Fruit fly (Drosophila melanogaster): ENCODE results near the gene CG9386.
A peak's percentile ranks its signal among the peaks of the same experiment; 100 is the strongest.

The CG9386 gene

dm6 chr3R:9563240-9563992 lies 8.2 kb upstream of the CG9386 start, which contains the start of the genes CG9393 and Vps45 (continued):
- TF ChIP-seq CG4617 (GFP tag; optimal IDR thresholded peaks at IDR 0.05; ENCODE audit: borderline replicate concordance): peak; percentile 75
- TF ChIP-seq HmgZ (tag; optimal IDR thresholded peaks at IDR 0.05): peak; percentile 75
- TF ChIP-seq CG17328 (GFP tag; IDR thresholded peaks at IDR 0.05): 0 out of 2 replicates have a peak, but pooled peaks have one; percentile 35
- TF ChIP-seq CG7372 (GFP tag; IDR thresholded peaks at IDR 0.05): peak; percentile 40; the same call in 1 of the 2 replicates
- peak; percentile 93 for TF ChIP-seq inv (GFP tag; IDR thresholded peaks at IDR 0.05; ENCODE audit: partially characterized antibody)
- peak; percentile 95 for TF ChIP-seq CG2116 (GFP tag; optimal IDR thresholded peaks at IDR 0.05)
- TF ChIP-seq Blimp-1 (GFP tag; optimal IDR thresholded peaks at IDR 0.05): no peak
- TF ChIP-seq CTCF (GFP tag; optimal IDR thresholded peaks at IDR 0.05): peak; percentile 22
- peak; percentile 79 for TF ChIP-seq CG17361 (GFP tag; IDR thresholded peaks at IDR 0.05)
- TF ChIP-seq tap (tag; optimal IDR thresholded peaks at IDR 0.05): no peak
- TF ChIP-seq ara (GFP tag; IDR thresholded peaks at IDR 0.05): peak; percentile 37
- peak; percentile 53 for TF ChIP-seq CG18262 (tag; optimal IDR thresholded peaks at IDR 0.05)
- peak; percentile 64 for TF ChIP-seq Nf-YC (tag; optimal IDR thresholded peaks at IDR 0.05)
- peak; percentile 25 for TF ChIP-seq tx (GFP tag; optimal IDR thresholded peaks at IDR 0.05)
- peak; percentile 37 for TF ChIP-seq CG10462 (GFP tag; optimal IDR thresholded peaks at IDR 0.05)
- TF ChIP-seq CG3995 (GFP tag; optimal IDR thresholded peaks at IDR 0.05): peak; percentile 92
- 0 out of 3 replicates have a peak, but pooled peaks have one; percentile 16 for TF ChIP-seq dysf (GFP tag; IDR thresholded peaks at IDR 0.05)
- peak; percentile 41 for TF ChIP-seq CG17359 (tag; optimal IDR thresholded peaks at IDR 0.05)
- no peak for TF ChIP-seq so (GFP tag; IDR thresholded peaks at IDR 0.05)
- peak in 1 of 3 experiments; percentile 56 for TF ChIP-seq lola (GFP tag; optimal IDR thresholded peaks at IDR 0.05)
- TF ChIP-seq CG8359 (GFP tag; optimal IDR thresholded peaks at IDR 0.05; ENCODE audit: borderline replicate concordance): no peak
- peak; percentile 81 for TF ChIP-seq zen2 (GFP tag; IDR thresholded peaks at IDR 0.05; ENCODE audit: partially characterized antibody)
- peak; percentile 89; the same call in 3 of the 4 replicates for TF ChIP-seq chinmo (GFP tag; IDR thresholded peaks at IDR 0.05; ENCODE audit: partially characterized antibody)
- TF ChIP-seq CG11093 (GFP tag; IDR thresholded peaks at IDR 0.05): no peak
- no peak for TF ChIP-seq CG14965 (GFP tag; optimal IDR thresholded peaks at IDR 0.05; ENCODE audit: borderline replicate concordance)
- peak; percentile 16 for TF ChIP-seq trh (GFP tag; optimal IDR thresholded peaks at IDR 0.05)
- no peak for TF ChIP-seq jing (GFP tag; optimal IDR thresholded peaks at IDR 0.05)
- TF ChIP-seq CG2120 (GFP tag; optimal IDR thresholded peaks at IDR 0.05): peak; percentile 88
- peak; percentile 91 for TF ChIP-seq Dref (GFP tag; IDR thresholded peaks at IDR 0.05)
- TF ChIP-seq CG18476 (GFP tag; optimal IDR thresholded peaks at IDR 0.05): peak; percentile 52
- TF ChIP-seq HLH54F (GFP tag; optimal IDR thresholded peaks at IDR 0.05): peak; percentile 78
- no peak for TF ChIP-seq CG17612 (GFP tag; IDR thresholded peaks at IDR 0.05)
- TF ChIP-seq cas (GFP tag; IDR thresholded peaks at IDR 0.05): 0 out of 2 replicates have a peak, but pooled peaks have one; percentile 36
- TF ChIP-seq prd (optimal IDR thresholded peaks at IDR 0.05): no peak
- TF ChIP-seq prd (GFP tag; IDR thresholded peaks at IDR 0.05): peak; percentile 66
- peak; percentile 94 for TF ChIP-seq Bgb (GFP tag; IDR thresholded peaks at IDR 0.05; ENCODE audit: partially characterized antibody)
- TF ChIP-seq Dbx (GFP tag; IDR thresholded peaks at IDR 0.05): peak; percentile 80
- TF ChIP-seq NfI (GFP tag; optimal IDR thresholded peaks at IDR 0.05): peak; percentile 58
- TF ChIP-seq CG1647 (GFP tag; optimal IDR thresholded peaks at IDR 0.05): peak; percentile 45
- TF ChIP-seq CG13775 (GFP tag; optimal IDR thresholded peaks at IDR 0.05): peak; percentile 68
- TF ChIP-seq Ssrp (tag; optimal IDR thresholded peaks at IDR 0.05): peak; percentile 47
- TF ChIP-seq sisA (GFP tag; IDR thresholded peaks at IDR 0.05): peak; percentile 34; the same call in 1 of the 2 replicates
- peak; percentile 27 for TF ChIP-seq CG18619 (GFP tag; optimal IDR thresholded peaks at IDR 0.05)
- TF ChIP-seq mld (GFP tag; IDR thresholded peaks at IDR 0.05; ENCODE audit: partially characterized antibody): peak; percentile 89
- TF ChIP-seq cwo (GFP tag; optimal IDR thresholded peaks at IDR 0.05): peak; percentile 8
- TF ChIP-seq Camta (GFP tag; optimal IDR thresholded peaks at IDR 0.05): peak; percentile 54
- TF ChIP-seq NFAT (GFP tag; IDR thresholded peaks at IDR 0.05): peak; percentile 35; the same call in 1 of the 2 replicates
- TF ChIP-seq hkb (optimal IDR thresholded peaks at IDR 0.05): peak; percentile 65
- TF ChIP-seq hkb (GFP tag; IDR thresholded peaks at IDR 0.05): 0 out of 2 replicates have a peak, but pooled peaks have one; percentile 25

All from whole organism, embryonic.